Fruit fly (Drosophila melanogaster) whole organism, pupa: ENCODE results near the gene pug.

ENCODE experiments used
- CG10348 ChIP-seq: fragments of 200-800 bp; sonication (Bioruptor generic); IDR thresholded peaks from 2 replicates; pipeline ENCODE4 v1.3.6; 2022; ENCODE audit warnings: missing biosample characterization, missing genetic modification characterization
- CG12605 ChIP-seq: fragments of 200-800 bp; sonication (Bioruptor generic); IDR thresholded peaks from 2 replicates; pipeline ENCODE4 v1.3.6; 2022; ENCODE audit warnings: missing biosample characterization, missing genetic modification characterization
- CG13204 ChIP-seq: fragments of 200-800 bp; sonication (Bioruptor generic); optimal IDR thresholded peaks from 2 replicates; lab custom pipeline; 2018; ENCODE audit warnings: missing biosample characterization, mild to moderate bottlenecking, missing genetic modification characterization, moderate library complexity
- CG14655 ChIP-seq: fragments of 200-800 bp; sonication (Bioruptor generic); optimal IDR thresholded peaks from 3 replicates; lab custom pipeline; 2017; ENCODE audit warnings: mild to moderate bottlenecking, missing biosample characterization, missing genetic modification reagents, missing genetic modification characterization
- CG15710 ChIP-seq: fragments of 200-800 bp; sonication (Bioruptor generic); optimal IDR thresholded peaks from 2 replicates; lab custom pipeline; 2018; ENCODE audit warnings: missing biosample characterization, mild to moderate bottlenecking, missing genetic modification characterization, moderate library complexity
- CG17806 ChIP-seq: fragments of 200-800 bp; sonication (Bioruptor generic); optimal IDR thresholded peaks from 2 replicates; lab custom pipeline; 2018; ENCODE audit warnings: missing biosample characterization, mild to moderate bottlenecking, missing genetic modification characterization, moderate library complexity
- CG32121 ChIP-seq: fragments of 200-800 bp; sonication (Bioruptor generic); IDR thresholded peaks from 2 replicates; pipeline ENCODE4 v1.3.6; 2022; ENCODE audit warnings: missing biosample characterization, missing genetic modification characterization
- CG34367 ChIP-seq: fragments of 200-800 bp; sonication (Bioruptor generic); optimal IDR thresholded peaks from 2 replicates; lab custom pipeline; 2018; ENCODE audit warnings: missing biosample characterization, mild to moderate bottlenecking, missing genetic modification characterization
- CG4496 ChIP-seq: fragments of 200-800 bp; sonication (Bioruptor generic); IDR thresholded peaks from 3 replicates; pipeline ENCODE4 v1.3.6; 2022; ENCODE audit warnings: missing biosample characterization, missing genetic modification characterization
- CG8159 ChIP-seq: fragments of 200-800 bp; sonication (Bioruptor generic); optimal IDR thresholded peaks from 3 replicates; lab custom pipeline; 2018; ENCODE audit warnings: missing biosample characterization, mild to moderate bottlenecking, missing genetic modification characterization, moderate library complexity
- CG8301 ChIP-seq: fragments of 200-800 bp; sonication (Bioruptor generic); optimal IDR thresholded peaks from 2 replicates; lab custom pipeline; 2018; ENCODE audit warnings: missing biosample characterization, mild to moderate bottlenecking, missing genetic modification characterization
- CG9948 ChIP-seq: fragments of 200-800 bp; sonication (Bioruptor generic); optimal IDR thresholded peaks from 2 replicates; lab custom pipeline; 2018; ENCODE audit warnings: missing biosample characterization, mild to moderate bottlenecking, missing genetic modification characterization, moderate library complexity
- D1 ChIP-seq: fragments of 200-800 bp; sonication (Bioruptor generic); optimal IDR thresholded peaks from 2 replicates; lab custom pipeline; 2018; ENCODE audit warnings: missing biosample characterization, mild to moderate bottlenecking, missing genetic modification characterization, moderate library complexity
- EcR ChIP-seq: fragments of 200-800 bp; sonication (Bioruptor generic); optimal IDR thresholded peaks from 3 replicates; lab custom pipeline; 2019; ENCODE audit warnings: missing biosample characterization, missing genetic modification characterization, mild to moderate bottlenecking, moderate library complexity, missing genetic modification reagents
- Ets98B ChIP-seq: fragments of 200-800 bp; sonication (Bioruptor generic); IDR thresholded peaks from 2 replicates; pipeline ENCODE4 v1.3.6; 2022; ENCODE audit warnings: missing biosample characterization, missing genetic modification characterization
- Pif1A ChIP-seq: fragments of 200-800 bp; sonication (Bioruptor generic); optimal IDR thresholded peaks from 3 replicates; lab custom pipeline; 2016; ENCODE audit warnings: missing biosample characterization, missing genetic modification characterization
- Pif1B ChIP-seq: fragments of 200-800 bp; sonication (Bioruptor generic); optimal IDR thresholded peaks from 3 replicates; lab custom pipeline; 2016; ENCODE audit warnings: missing biosample characterization, missing genetic modification characterization
- Snoo ChIP-seq: fragments of 200-800 bp; sonication (Bioruptor generic); optimal IDR thresholded peaks from 3 replicates; lab custom pipeline; 2017; ENCODE audit warnings: missing biosample characterization, mild to moderate bottlenecking, missing genetic modification characterization, inconsistent platforms
- fd96Ca ChIP-seq: fragments of 200-800 bp; sonication (Bioruptor generic); IDR thresholded peaks from 3 replicates; pipeline ENCODE4 v1.3.6; 2022; ENCODE audit warnings: missing biosample characterization, missing genetic modification characterization
- gl ChIP-seq: fragments of 200-800 bp; sonication (Bioruptor generic); optimal IDR thresholded peaks from 2 replicates; lab custom pipeline; 2018; ENCODE audit warnings: missing biosample characterization, mild to moderate bottlenecking, missing genetic modification characterization
- rn ChIP-seq: fragments of 200-800 bp; sonication (Bioruptor generic); IDR thresholded peaks from 2 replicates; pipeline ENCODE4 v1.3.6; 2022; ENCODE audit warnings: missing biosample characterization, missing genetic modification characterization

The pug gene

DNA sequence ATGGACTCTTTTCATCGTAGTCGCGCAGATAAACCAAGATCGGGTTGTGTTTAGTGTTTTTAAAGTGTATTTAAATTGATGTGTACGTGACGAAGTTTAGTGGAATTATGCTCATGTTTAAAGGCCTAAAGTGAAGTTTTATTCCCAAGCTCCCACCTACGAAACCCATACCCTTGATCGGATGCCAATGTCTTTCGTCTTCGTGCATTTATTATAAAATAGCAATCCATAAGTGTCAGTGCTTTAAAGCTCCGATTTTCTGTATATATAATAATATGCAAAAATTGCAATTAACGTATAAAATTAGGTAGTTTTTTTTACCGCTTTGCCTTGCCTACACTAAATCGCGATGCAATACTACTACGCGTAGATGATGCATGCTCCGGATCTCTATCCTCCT lies 8.6 kb downstream of the pug start, which contains the start of gene CG31391:
TSS of gene CG31391 (minus strand) at position 101 of the 400 bp plus-strand sequence.
- TF ChIP-seq gl (no peak), CG8301 (tag; lab: Kevin White, UChicago) (no peak), CG15710 (tag; lab: Kevin White, UChicago) (no peak)

DNA sequence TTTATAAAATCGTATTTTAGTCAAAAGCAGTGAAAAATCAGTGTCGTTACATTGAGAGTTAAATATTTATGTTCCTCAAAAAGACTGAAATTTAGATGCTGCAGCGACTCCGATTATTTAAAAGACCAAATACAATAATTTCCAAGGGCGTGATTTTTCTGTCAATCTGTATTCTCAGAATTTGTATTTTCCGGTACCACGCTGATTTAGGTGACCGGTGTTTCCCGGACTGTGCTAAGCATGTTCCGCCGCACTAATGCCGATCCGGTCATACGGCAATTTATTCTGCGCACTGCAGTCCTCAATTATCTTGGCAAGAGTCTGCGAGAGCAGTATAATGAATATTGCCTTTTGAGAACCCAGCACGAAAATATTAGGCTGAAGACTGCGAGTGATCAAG lies 10.4 kb downstream of the pug start, which contains the start of the genes CG31467 and CG14684:
TSS of gene CG31467 (minus strand) at position 101 of the 400 bp plus-strand sequence.
TSS of gene CG14684 (plus strand) at position 212 of the 400 bp plus-strand sequence.
- TF ChIP-seq CG8159 (tag; lab: Kevin White, UChicago) (no peak), CG15710 (tag; lab: Kevin White, UChicago) (no peak), EcR (GFP tag; lab: Kevin White, UChicago) (no peak), CG10348 (GFP tag; lab: Robert Waterston, UW) (no peak), CG32121 (GFP tag; lab: Robert Waterston, UW) (no peak), gl (no peak), Snoo (no peak), fd96Ca (GFP tag; lab: Robert Waterston, UW) (no peak), CG12605 (no peak)

DNA sequence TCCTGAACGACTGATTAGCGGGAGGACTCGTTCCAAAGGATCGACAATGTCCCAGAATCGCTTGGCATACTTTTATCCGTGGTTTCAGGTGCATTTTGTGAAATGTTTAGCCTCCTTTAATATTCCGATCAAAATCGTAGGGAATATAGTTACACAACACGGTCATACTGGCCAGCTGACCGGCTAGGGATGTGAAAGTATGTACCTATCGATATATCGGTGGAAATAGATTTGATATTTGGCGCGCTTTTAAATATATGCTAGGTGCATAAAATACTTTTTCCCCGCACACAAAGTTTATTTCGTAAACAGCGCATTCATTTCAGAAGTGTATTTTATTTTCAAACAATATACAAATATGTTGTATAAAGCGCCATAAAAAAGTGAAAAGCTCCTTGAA lies 11.8 kb downstream of the pug start, which contains the start of gene CG31278:
TSS of gene CG31278 (minus strand) at position 172 of the 400 bp plus-strand sequence.
- no peak for TF ChIP-seq CG9948 (tag; lab: Kevin White, UChicago)
- TF ChIP-seq CG34367 (tag; lab: Kevin White, UChicago) = no peak
- no peak for TF ChIP-seq CG14655 (GFP tag; lab: Kevin White, UChicago)
- TF ChIP-seq CG8301 (tag; lab: Kevin White, UChicago) = no peak
- TF ChIP-seq CG32121 (GFP tag; lab: Robert Waterston, UW) = no peak
- no peak for TF ChIP-seq Ets98B (GFP tag; lab: Robert Waterston, UW)
- TF ChIP-seq EcR (GFP tag; lab: Kevin White, UChicago) = no peak
- TF ChIP-seq, all 21 proteins: peak for 0

DNA sequence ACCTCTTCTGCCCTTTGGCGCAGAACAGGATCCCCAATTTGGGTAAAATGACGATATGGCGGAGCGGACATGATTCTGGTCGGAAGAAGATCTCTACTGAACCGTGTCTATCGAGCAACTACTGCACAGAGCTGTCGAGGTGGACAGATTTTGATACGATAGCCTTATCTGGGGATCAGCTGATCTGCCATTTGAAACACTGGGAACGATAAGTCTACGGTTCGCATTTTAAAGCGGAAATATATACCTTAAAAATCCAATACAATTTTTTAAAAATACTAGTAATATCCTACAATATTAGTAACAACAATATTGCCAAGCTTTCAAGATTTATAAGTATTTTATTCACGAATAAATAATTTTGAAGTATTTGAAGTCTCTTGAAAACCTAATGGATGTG lies 12.9 kb downstream of the pug start, which contains the start of gene CG31373:
TSS of gene CG31373 (minus strand) at position 101 of the 400 bp plus-strand sequence.
- TF ChIP-seq Pif1B (GFP tag; lab: Kevin White, UChicago) (no peak), CG32121 (GFP tag; lab: Robert Waterston, UW) (no peak), D1 (tag; lab: Kevin White, UChicago) (no peak), CG13204 (GFP tag; lab: Kevin White, UChicago) (no peak)

DNA sequence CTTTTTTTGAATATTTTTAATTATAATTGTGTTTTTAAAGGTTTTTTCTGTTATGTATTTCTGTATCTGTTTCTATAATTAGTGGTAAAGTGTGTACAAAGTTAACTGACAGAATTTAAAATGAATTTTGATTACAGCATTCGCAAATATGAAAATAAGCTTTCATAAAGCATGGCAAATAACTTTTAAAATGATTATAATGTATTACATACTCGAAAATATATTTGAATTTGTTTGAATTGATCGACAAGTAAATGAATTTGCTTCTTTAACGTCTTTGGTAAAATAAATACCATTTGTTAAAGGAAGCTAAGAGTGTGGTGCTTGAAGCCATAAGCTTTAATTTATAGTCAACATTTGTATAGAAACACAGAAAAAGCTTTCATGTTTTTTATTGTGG lies 14.8 kb downstream of the pug start, which contains the start of gene CG14689:
TSS of gene CG14689 (minus strand) at position 101 of the 400 bp plus-strand sequence.
- TF ChIP-seq Snoo = no peak
- TF ChIP-seq, all 21 proteins: peak for 0

DNA sequence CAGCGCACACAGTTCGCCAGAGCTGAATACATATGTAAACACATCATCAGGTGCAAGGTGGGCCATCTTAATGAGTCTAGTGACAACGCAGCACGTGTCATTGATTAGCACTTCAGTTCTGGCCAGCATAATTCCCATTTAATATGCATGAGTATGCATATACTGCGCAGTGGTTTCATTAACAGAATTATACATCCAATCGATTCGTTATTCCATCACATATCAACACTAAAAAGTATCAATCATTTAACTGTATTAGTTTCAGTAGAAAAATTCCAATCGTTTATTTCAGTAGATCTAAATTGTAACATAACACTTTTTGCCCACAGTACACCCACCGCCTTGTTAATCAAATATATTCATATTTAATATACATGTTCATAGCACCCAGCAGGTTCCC lies 18.2 kb downstream of the pug start, which contains the start of gene CG4073:
TSS of gene CG4073 (plus strand) at position 301 of the 400 bp plus-strand sequence.
- no peak for TF ChIP-seq Pif1A (GFP tag; lab: Kevin White, UChicago)
- no peak for TF ChIP-seq CG34367 (tag; lab: Kevin White, UChicago)
- no peak for TF ChIP-seq CG9948 (tag; lab: Kevin White, UChicago)
- TF ChIP-seq gl = no peak
- TF ChIP-seq Ets98B (GFP tag; lab: Robert Waterston, UW) = no peak
- TF ChIP-seq Pif1B (GFP tag; lab: Kevin White, UChicago) = no peak
- TF ChIP-seq CG32121 (GFP tag; lab: Robert Waterston, UW) = no peak
- no peak for TF ChIP-seq Snoo
- TF ChIP-seq CG15710 (tag; lab: Kevin White, UChicago) = no peak
- TF ChIP-seq fd96Ca (GFP tag; lab: Robert Waterston, UW) = no peak
- no peak for TF ChIP-seq CG4496
- TF ChIP-seq CG8301 (tag; lab: Kevin White, UChicago) = no peak
- no peak for TF ChIP-seq CG12605
- no peak for TF ChIP-seq CG14655 (GFP tag; lab: Kevin White, UChicago)
- no peak for TF ChIP-seq rn (GFP tag; lab: Robert Waterston, UW)

DNA sequence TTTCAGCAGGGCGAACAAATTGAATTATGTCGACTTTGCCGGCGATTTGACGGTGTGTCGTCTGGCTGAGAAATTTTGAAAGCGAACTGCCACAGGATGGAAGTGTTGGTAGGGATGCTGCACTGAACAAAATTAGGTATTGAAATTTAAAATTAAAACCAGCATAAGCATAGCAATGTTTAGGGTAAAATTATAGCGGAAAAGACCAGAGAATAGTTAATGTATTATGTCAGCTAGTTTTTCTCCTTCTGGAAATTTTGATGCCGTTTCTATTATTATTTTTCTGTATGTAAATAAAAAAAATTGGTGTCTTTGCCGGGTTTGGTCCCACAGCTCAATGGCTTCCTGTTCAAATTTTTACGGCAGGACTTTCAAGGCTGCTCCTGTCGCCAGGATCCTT lies 30.4 kb downstream of the pug start:
- TF ChIP-seq CG4496 = no peak
- TF ChIP-seq CG15710 (tag; lab: Kevin White, UChicago) = no peak
- no peak for TF ChIP-seq CG34367 (tag; lab: Kevin White, UChicago)
- TF ChIP-seq D1 (tag; lab: Kevin White, UChicago) = no peak

DNA sequence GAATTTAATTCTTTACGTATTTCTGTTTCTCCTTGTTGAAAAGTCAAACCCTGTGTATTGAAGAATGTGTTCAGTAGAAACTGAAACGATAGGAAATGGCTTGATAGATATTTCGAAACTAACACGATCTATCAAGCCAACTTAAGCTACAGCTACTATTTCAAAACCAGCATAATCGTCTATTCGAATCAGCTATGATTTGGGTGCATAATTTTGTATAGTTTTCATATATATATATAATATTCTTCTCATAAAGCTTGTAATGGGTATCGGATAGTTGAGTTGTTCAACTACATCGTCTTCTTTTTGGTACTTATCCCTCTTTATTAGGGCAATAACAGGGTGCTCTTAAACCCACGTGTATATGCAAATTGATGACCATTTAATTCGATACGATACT lies 39.5 kb downstream of the pug start, which contains the start of gene tomboy20:
TSS of gene tomboy20 (minus strand) at position 101 of the 400 bp plus-strand sequence.
- TF ChIP-seq CG12605 (no peak), CG34367 (tag; lab: Kevin White, UChicago) (no peak), CG15710 (tag; lab: Kevin White, UChicago) (no peak), CG9948 (tag; lab: Kevin White, UChicago) (no peak), Pif1B (GFP tag; lab: Kevin White, UChicago) (no peak), CG8301 (tag; lab: Kevin White, UChicago) (no peak), Snoo (no peak), CG17806 (tag; lab: Kevin White, UChicago) (no peak), CG10348 (GFP tag; lab: Robert Waterston, UW) (no peak), Pif1A (GFP tag; lab: Kevin White, UChicago) (no peak), CG14655 (GFP tag; lab: Kevin White, UChicago) (no peak), CG32121 (GFP tag; lab: Robert Waterston, UW) (no peak), rn (GFP tag; lab: Robert Waterston, UW) (no peak), CG13204 (GFP tag; lab: Kevin White, UChicago) (no peak), gl (no peak), CG8159 (tag; lab: Kevin White, UChicago) (no peak), Ets98B (GFP tag; lab: Robert Waterston, UW) (no peak), CG4496 (no peak)
- TF ChIP-seq, all 21 proteins: peak for 0
